Fruit fly (Drosophila melanogaster): Measurements from ENCODE around the gene TTLL3B.

- TF ChIP-seq CG6854 (GFP tag; optimal IDR thresholded peaks at IDR 0.05) (no peak), pdm3 (GFP tag; optimal IDR thresholded peaks at IDR 0.05) (no peak), CG31627 (GFP tag; optimal IDR thresholded peaks at IDR 0.05) (no peak), Sox15 (GFP tag; optimal IDR thresholded peaks at IDR 0.05) (no peak), OdsH (GFP tag; optimal IDR thresholded peaks at IDR 0.05) (no peak), vri (GFP tag; optimal IDR thresholded peaks at IDR 0.05) (no peak), fkh (GFP tag; optimal IDR thresholded peaks at IDR 0.05) (no peak), Eip75B (GFP tag; optimal IDR thresholded peaks at IDR 0.05) (no peak), CG4318 (GFP tag; optimal IDR thresholded peaks at IDR 0.05) (no peak), Eip78C (GFP tag) (no peak), achi (GFP tag; optimal IDR thresholded peaks at IDR 0.05) (no peak), CG8119 (GFP tag; IDR thresholded peaks at IDR 0.05) (no peak)
These were observed 26.2 kb upstream of the TTLL3B start for dm6 chr2L:6706368-6706919.

All from whole organism, prepupa.